Worm (Caenorhabditis elegans): ENCODE data around the gene sws-1.

ce11 chrV:18960072-18960471 lies 21.2 kb downstream of the sws-1 start, which contains the start of gene ztf-20:
- TF ChIP-seq elt-3 (tag; optimal IDR thresholded peaks at IDR 0.05): no peak
- TF ChIP-seq nhr-28 (tag; optimal IDR thresholded peaks at IDR 0.05): no peak
- no peak for TF ChIP-seq elt-1 (tag; optimal IDR thresholded peaks at IDR 0.05; ENCODE audit: borderline replicate concordance, insufficient read depth)
- TF ChIP-seq nhr-12 (tag; optimal IDR thresholded peaks at IDR 0.05): no peak
- TF ChIP-seq bed-3 (GFP tag; optimal IDR thresholded peaks at IDR 0.05): no peak
- TF ChIP-seq unc-62 (GFP tag; optimal IDR thresholded peaks at IDR 0.05): no peak
- no peak for TF ChIP-seq nhr-2 (tag; optimal IDR thresholded peaks at IDR 0.05)
